Fruit fly (Drosophila melanogaster) whole organism, embryonic: ENCODE measurements around the gene CG5815.

ENCODE experiments used
- Awh ChIP-seq: fragments of 200-800 bp; sonication (Bioruptor generic); IDR thresholded peaks from 2 replicates; pipeline ENCODE4, ENCODE4 v1.3.6; 2022; ENCODE audit warnings: missing biosample characterization, missing genetic modification characterization
- Blimp-1 ChIP-seq: fragments of 200-800 bp; sonication (Bioruptor generic); optimal IDR thresholded peaks from 3 replicates; lab custom pipeline; 2018; ENCODE audit warnings: missing biosample characterization, missing genetic modification characterization, mild to moderate bottlenecking, moderate library complexity, missing genetic modification reagents
- CG10267 ChIP-seq: fragments of 200-800 bp; sonication (Bioruptor generic); optimal IDR thresholded peaks from 2 replicates; lab custom pipeline; 2018; ENCODE audit warnings: missing biosample characterization, mild to moderate bottlenecking, missing genetic modification characterization, moderate library complexity
- CG10274 ChIP-seq: fragments of 200-800 bp; sonication (Bioruptor generic); optimal IDR thresholded peaks from 3 replicates; lab custom pipeline; 2017; ENCODE audit warnings: missing biosample characterization, mild to moderate bottlenecking, missing genetic modification characterization
- CG11695 ChIP-seq: fragments of 200-800 bp; sonication (Bioruptor generic); IDR thresholded peaks from 3 replicates; pipeline ENCODE4 v1.3.6; 2022; ENCODE audit warnings: missing biosample characterization, missing genetic modification characterization
- CG14710 ChIP-seq: fragments of 200-800 bp; sonication (Bioruptor generic); optimal IDR thresholded peaks from 3 replicates; lab custom pipeline; 2019; ENCODE audit warnings: missing biosample characterization, mild to moderate bottlenecking, missing genetic modification characterization, moderate library complexity
- CG15073 ChIP-seq: fragments of 200-800 bp; sonication (Bioruptor generic); optimal IDR thresholded peaks from 2 replicates; lab custom pipeline; 2016; ENCODE audit warnings: missing biosample characterization, missing genetic modification characterization
- CG16863 ChIP-seq: fragments of 200-800 bp; sonication (Bioruptor generic); optimal IDR thresholded peaks from 3 replicates; lab custom pipeline; 2016; ENCODE audit warnings: missing biosample characterization, missing genetic modification characterization
- CG17361 ChIP-seq: fragments of 200-800 bp; sonication (Bioruptor generic); IDR thresholded peaks from 3 replicates; pipeline ENCODE4 v1.3.6; 2022; ENCODE audit warnings: missing biosample characterization, missing genetic modification characterization
- CG17385 ChIP-seq: fragments of 200-800 bp; sonication (Bioruptor generic); optimal IDR thresholded peaks from 3 replicates; lab custom pipeline; 2018; ENCODE audit warnings: missing biosample characterization, mild to moderate bottlenecking, missing genetic modification characterization
- CG17912 ChIP-seq: fragments of 200-800 bp; sonication (Bioruptor generic); optimal IDR thresholded peaks from 2 replicates; lab custom pipeline; 2018; ENCODE audit warnings: missing biosample characterization, mild to moderate bottlenecking, missing genetic modification characterization
- CG18011 ChIP-seq: fragments of 200-800 bp; sonication (Bioruptor generic); optimal IDR thresholded peaks from 2 replicates; lab custom pipeline; 2017; ENCODE audit warnings: missing biosample characterization, missing genetic modification characterization, mild to moderate bottlenecking, moderate library complexity, missing genotype
- CG18599 ChIP-seq: fragments of 200-800 bp; sonication (Bioruptor generic); optimal IDR thresholded peaks from 3 replicates; lab custom pipeline; 2017; ENCODE audit warnings: missing biosample characterization, missing genetic modification characterization, mild to moderate bottlenecking, moderate library complexity, missing genetic modification reagents
- CG2116 ChIP-seq: fragments of 200-800 bp; sonication (Bioruptor generic); optimal IDR thresholded peaks from 3 replicates; lab custom pipeline; 2018; ENCODE audit warnings: missing biosample characterization, mild to moderate bottlenecking, missing genetic modification characterization
- CG2678 ChIP-seq: fragments of 200-800 bp; sonication (Bioruptor generic); optimal IDR thresholded peaks from 3 replicates; lab custom pipeline; 2019; ENCODE audit warnings: missing biosample characterization, mild to moderate bottlenecking, missing genetic modification characterization, moderate library complexity
- CG33213 ChIP-seq: fragments of 200-800 bp; sonication (Bioruptor generic); optimal IDR thresholded peaks from 3 replicates; lab custom pipeline; 2016; ENCODE audit warnings: missing biosample characterization, missing genetic modification characterization
- CG3847 ChIP-seq: fragments of 200-800 bp; sonication (Bioruptor generic); IDR thresholded peaks from 2 replicates; pipeline ENCODE4 v1.3.6; 2022; ENCODE audit warnings: missing biosample characterization, missing genetic modification characterization
- CG4360 ChIP-seq: fragments of 200-800 bp; sonication (Bioruptor generic); IDR thresholded peaks from 2 replicates; pipeline ENCODE4 v1.3.6; 2022; ENCODE audit warnings: missing biosample characterization, missing genetic modification characterization
- CG4424 ChIP-seq: fragments of 200-800 bp; sonication (Bioruptor generic); optimal IDR thresholded peaks from 3 replicates; lab custom pipeline; 2016; ENCODE audit warnings: missing biosample characterization, missing genetic modification characterization
- CG5180 ChIP-seq: fragments of 200-800 bp; sonication (Bioruptor generic); optimal IDR thresholded peaks from 3 replicates; lab custom pipeline; 2017; ENCODE audit warnings: missing biosample characterization, missing genetic modification characterization, mild to moderate bottlenecking, moderate library complexity, missing genetic modification reagents
- CG6175 ChIP-seq: fragments of 200-800 bp; sonication (Bioruptor generic); IDR thresholded peaks from 3 replicates; pipeline ENCODE4 v1.3.6; 2022; ENCODE audit warnings: missing biosample characterization, missing genetic modification characterization
- CG8359 ChIP-seq: fragments of 200-800 bp; sonication (Bioruptor generic); optimal IDR thresholded peaks from 2 replicates; lab custom pipeline; 2017; ENCODE audit warnings: missing biosample characterization, mild to moderate bottlenecking, missing genetic modification characterization, borderline replicate concordance
- CG8478 ChIP-seq: fragments of >200 bp; optimal IDR thresholded peaks from 2 replicates; lab custom pipeline; 2018
- CG8765 ChIP-seq: fragments of 200-800 bp; sonication (Bioruptor generic); IDR thresholded peaks from 2 replicates; pipeline ENCODE4 v1.3.6; 2022; ENCODE audit warnings: missing biosample characterization, missing genetic modification characterization
- Deaf1 ChIP-seq: fragments of 200-800 bp; optimal IDR thresholded peaks from 3 replicates; lab custom pipeline; 2019; ENCODE audit warnings: missing biosample characterization, mild to moderate bottlenecking, missing genetic modification characterization, moderate library complexity
- Fer1 ChIP-seq: fragments of 200-800 bp; sonication (Bioruptor generic); optimal IDR thresholded peaks from 2 replicates; lab custom pipeline; 2017; ENCODE audit warnings: missing biosample characterization, mild to moderate bottlenecking, missing genetic modification characterization
- H15 ChIP-seq: fragments of 200-800 bp; sonication (Bioruptor generic); IDR thresholded peaks from 3 replicates; pipeline ENCODE4 v1.3.6; 2022; ENCODE audit warnings: missing biosample characterization, missing genetic modification characterization
- Hr51 ChIP-seq, 2 experiments: fragments of 200-800 bp; sonication (Bioruptor generic); optimal IDR thresholded peaks; 2 replicates in 1 of 2; 3 replicates in 1 of 2; lab custom pipeline; 2016 to 2018; ENCODE audit warnings: missing biosample characterization in 2 of 2, missing genetic modification characterization in 2 of 2, mild to moderate bottlenecking in 1 of 2, moderate library complexity in 1 of 2
- Mad ChIP-seq: fragments of 200-800 bp; sonication (Bioruptor generic); optimal IDR thresholded peaks from 2 replicates; lab custom pipeline; 2016; ENCODE audit warnings: missing biosample characterization, missing genetic modification characterization
- Myb ChIP-seq: fragments of 200-800 bp; sonication (Bioruptor generic); optimal IDR thresholded peaks from 2 replicates; lab custom pipeline; 2016; ENCODE audit warnings: missing biosample characterization, missing genetic modification characterization
- Oli ChIP-seq: fragments of 200-800 bp; sonication (Bioruptor generic); optimal IDR thresholded peaks from 2 replicates; lab custom pipeline; 2018; ENCODE audit warnings: missing biosample characterization, mild to moderate bottlenecking, missing genetic modification characterization, moderate library complexity
- Optix ChIP-seq: fragments of 200-800 bp; sonication (Bioruptor generic); IDR thresholded peaks from 3 replicates; pipeline ENCODE4 v1.3.6; 2022; ENCODE audit warnings: missing biosample characterization, missing genetic modification characterization
- Sox100B ChIP-seq: fragments of 200-800 bp; sonication (Bioruptor generic); optimal IDR thresholded peaks from 3 replicates; lab custom pipeline; 2018; ENCODE audit warnings: missing biosample characterization, mild to moderate bottlenecking, missing genetic modification characterization
- bab2 ChIP-seq: fragments of 200-800 bp; sonication (Bioruptor generic); optimal IDR thresholded peaks from 2 replicates; lab custom pipeline; 2016; ENCODE audit warnings: missing biosample characterization, missing genetic modification characterization
- btn ChIP-seq: fragments of 200-800 bp; sonication (Bioruptor generic); optimal IDR thresholded peaks from 2 replicates; lab custom pipeline; 2016; ENCODE audit warnings: missing biosample characterization, missing genetic modification characterization
- cad ChIP-seq: fragments of >200 bp; optimal IDR thresholded peaks from 2 replicates; lab custom pipeline; 2017; ENCODE audit warnings: missing biosample characterization, missing genetic modification characterization
- chn ChIP-seq: fragments of 200-800 bp; sonication (Bioruptor generic); optimal IDR thresholded peaks from 2 replicates; lab custom pipeline; 2016; ENCODE audit warnings: missing biosample characterization, missing genetic modification characterization
- dati ChIP-seq: fragments of 200-800 bp; sonication (Bioruptor generic); IDR thresholded peaks from 2 replicates; pipeline ENCODE4 v1.3.6; 2022; ENCODE audit warnings: missing biosample characterization, missing genetic modification characterization
- dimm ChIP-seq: fragments of 200-800 bp; sonication (Bioruptor generic); IDR thresholded peaks from 2 replicates; pipeline ENCODE4 v1.3.6; 2022; ENCODE audit warnings: missing biosample characterization, missing genetic modification characterization
- dpn ChIP-seq, 2 experiments: fragments of 200-800 bp; sonication (Bioruptor generic); optimal IDR thresholded peaks; 3 replicates each; lab custom pipeline; 2016; ENCODE audit warnings: missing biosample characterization in 2 of 2, missing genetic modification characterization in 2 of 2
- fd96Cb ChIP-seq: fragments of 200-800 bp; sonication (Bioruptor generic); optimal IDR thresholded peaks from 2 replicates; lab custom pipeline; 2018; ENCODE audit warnings: missing biosample characterization, mild to moderate bottlenecking, missing genetic modification characterization, moderate library complexity
- ftz-f1 ChIP-seq: fragments of 200-800 bp; sonication (Bioruptor generic); optimal IDR thresholded peaks from 2 replicates; lab custom pipeline; 2016; ENCODE audit warnings: missing biosample characterization, missing genetic modification characterization
- jigr1 ChIP-seq: fragments of 200-800 bp; sonication (Bioruptor generic); IDR thresholded peaks from 3 replicates; pipeline ENCODE4 v1.3.6; 2022; ENCODE audit warnings: missing biosample characterization, missing genetic modification characterization
- knrl ChIP-seq: fragments of 200-800 bp; sonication (Bioruptor generic); IDR thresholded peaks from 3 replicates; pipeline ENCODE4 v1.3.6; 2022; ENCODE audit warnings: missing biosample characterization, missing genetic modification characterization; ENCODE audit not compliant: partially characterized antibody
- oc ChIP-seq: fragments of 200-800 bp; sonication (Bioruptor generic); optimal IDR thresholded peaks from 2 replicates; lab custom pipeline; 2018; ENCODE audit warnings: missing biosample characterization, mild to moderate bottlenecking, missing genetic modification characterization, moderate library complexity
- prd ChIP-seq, 3 experiments: fragments of >200 bp in 2 of 3; fragments of 200-800 bp in 1 of 3; sonication (Bioruptor generic) in 1 of 3; optimal IDR thresholded peaks in 2 of 3; IDR thresholded peaks in 1 of 3; 2 replicates in 2 of 3; 3 replicates in 1 of 3; pipeline versions ENCODE4 v1.3.6 to Lab custom; 2017 to 2022; ENCODE audit warnings: missing biosample characterization in 1 of 3, missing genetic modification characterization in 1 of 3
- sens ChIP-seq: fragments of 200-800 bp; sonication (Bioruptor generic); peaks from one replicate; lab custom pipeline; 2016; ENCODE audit warnings: missing biosample characterization, missing genetic modification characterization
- shn ChIP-seq: fragments of 200-800 bp; sonication (Bioruptor generic); optimal IDR thresholded peaks from 3 replicates; lab custom pipeline; 2016; ENCODE audit warnings: missing biosample characterization, missing genetic modification characterization
- tap ChIP-seq: fragments of 200-800 bp; optimal IDR thresholded peaks from 3 replicates; lab custom pipeline; 2019; ENCODE audit warnings: missing biosample characterization, mild to moderate bottlenecking, missing genetic modification characterization, moderate library complexity
- tgo ChIP-seq: fragments of 200-800 bp; sonication (Bioruptor generic); IDR thresholded peaks from 3 replicates; pipeline ENCODE4 v1.3.6; 2022; ENCODE audit warnings: missing biosample characterization, missing genetic modification characterization
- ttk ChIP-seq: fragments of 200-800 bp; sonication (Bioruptor generic); IDR thresholded peaks from 2 replicates; pipeline ENCODE4 v2.1.2; 2022; ENCODE audit warnings: missing biosample characterization, missing genetic modification characterization

The CG5815 gene

dm6 chr3R:27137914-27138323 is 25.6 kb downstream of the CG5815 start (continued):
- peak; percentile 49 for TF ChIP-seq Blimp-1 (GFP tag; lab: Kevin White, UChicago)
- peak; percentile 21; the same call in 1 of the 2 replicates for TF ChIP-seq ttk (GFP tag; lab: Robert Waterston, UW)
- TF ChIP-seq Sox100B (GFP tag; lab: Kevin White, UChicago), result peak; percentile 62
- TF ChIP-seq Deaf1 (tag; lab: Kevin White, UChicago), result no peak
- TF ChIP-seq Awh (GFP tag; lab: Robert Waterston, UW), result peak; percentile 11; the same call in 1 of the 2 replicates
- TF ChIP-seq knrl (GFP tag; lab: Robert Waterston, UW), result no peak
- peak; percentile 16 for TF ChIP-seq bab2 (GFP tag; lab: Kevin White, UChicago)
- peak; percentile 9 for TF ChIP-seq btn (GFP tag; lab: Kevin White, UChicago)
- TF ChIP-seq CG18599, result peak; percentile 35
- no peak for TF ChIP-seq H15 (GFP tag; lab: Robert Waterston, UW)
- TF ChIP-seq chn (GFP tag; lab: Kevin White, UChicago), result no peak
- TF ChIP-seq CG10274 (GFP tag; lab: Kevin White, UChicago), result no peak
- TF ChIP-seq CG8359 (GFP tag; lab: Kevin White, UChicago), result peak; percentile 36
- no peak for TF ChIP-seq tap (tag; lab: Kevin White, UChicago)
- peak; percentile 80 for TF ChIP-seq CG5180 (GFP tag; lab: Kevin White, UChicago)
- peak; percentile 90 for TF ChIP-seq sens (GFP tag; lab: Kevin White, UChicago)
- no peak for TF ChIP-seq CG8765 (GFP tag; lab: Robert Waterston, UW)
- TF ChIP-seq CG16863 (GFP tag; lab: Kevin White, UChicago), result no peak
- TF ChIP-seq CG17912 (GFP tag; lab: Kevin White, UChicago), result peak; percentile 59
- no peak for TF ChIP-seq jigr1 (GFP tag; lab: Robert Waterston, UW)
- peak; percentile 56; the same call in 2 of the 3 replicates for TF ChIP-seq CG17361 (GFP tag; lab: Robert Waterston, UW)
- peak; percentile 63 for TF ChIP-seq CG2678 (tag; lab: Kevin White, UChicago)
- TF ChIP-seq dpn (GFP tag; optimal IDR thresholded peaks at IDR 0.05; lab: Kevin White, UChicago), result peak in 1 of 2 experiments; percentile 17
- TF ChIP-seq CG11695, result no peak
- no peak for TF ChIP-seq CG4424 (GFP tag; lab: Kevin White, UChicago)
- peak in 1 of 2 experiments; percentile 13 for TF ChIP-seq Hr51 (GFP tag; optimal IDR thresholded peaks at IDR 0.05; lab: Kevin White, UChicago)
- no peak for TF ChIP-seq dati
- peak; percentile 10 for TF ChIP-seq CG10267 (tag; lab: Kevin White, UChicago)
- peak; percentile 62 for TF ChIP-seq oc (tag; lab: Kevin White, UChicago)
- TF ChIP-seq fd96Cb (tag; lab: Kevin White, UChicago), result peak; percentile 23
- TF ChIP-seq dimm (GFP tag; lab: Robert Waterston, UW), result no peak
- TF ChIP-seq CG3847 (GFP tag; lab: Robert Waterston, UW), result no peak
- no peak for TF ChIP-seq cad (GFP tag; lab: Kevin White, UChicago)
- peak; percentile 2 for TF ChIP-seq CG2116 (GFP tag; lab: Kevin White, UChicago)
- peak; percentile 40 for TF ChIP-seq CG17385 (GFP tag; lab: Kevin White, UChicago)
- no peak for TF ChIP-seq Optix (GFP tag; lab: Robert Waterston, UW)
- TF ChIP-seq shn (GFP tag; lab: Kevin White, UChicago), result no peak
- TF ChIP-seq CG18011, result no peak
- TF ChIP-seq prd (optimal IDR thresholded peaks at IDR 0.05; lab: Kevin White, UChicago), result no peak
- no peak for TF ChIP-seq prd (GFP tag; IDR thresholded peaks at IDR 0.05; lab: Robert Waterston, UW)
- no peak for TF ChIP-seq Mad (GFP tag; lab: Kevin White, UChicago)
- TF ChIP-seq CG4360 (GFP tag; lab: Robert Waterston, UW), result peak; percentile 91
- TF ChIP-seq CG14710, result peak; percentile 26
- TF ChIP-seq tgo (GFP tag; lab: Robert Waterston, UW), result no peak
- no peak for TF ChIP-seq CG8478 (lab: Kevin White, UChicago)
- no peak for TF ChIP-seq CG33213 (GFP tag; lab: Kevin White, UChicago)
- TF ChIP-seq Oli (tag; lab: Kevin White, UChicago), result no peak
- no peak for TF ChIP-seq Myb (GFP tag; lab: Kevin White, UChicago)
- peak; percentile 25 for TF ChIP-seq Fer1 (GFP tag; lab: Kevin White, UChicago)
- no peak for TF ChIP-seq CG15073 (GFP tag; lab: Kevin White, UChicago)
- no peak for TF ChIP-seq ftz-f1
- no peak for TF ChIP-seq CG6175 (GFP tag; lab: Robert Waterston, UW)
